Worm (Caenorhabditis elegans) whole organism, midembryonic: ENCODE measurements around the gene lgc-11.

ENCODE experiments used
- flt-1 ChIP-seq: fragments of 200-800 bp; sonication (Bioruptor generic); IDR thresholded peaks from 2 replicates; pipeline ENCODE4 v1.3.6; 2022; ENCODE audit warnings: missing genetic modification characterization, missing compliant biosample characterization
- ref-1 ChIP-seq: fragments of 200-800 bp; sonication (Bioruptor generic); conservative IDR thresholded peaks from 2 replicates; pipeline ENCODE4 v1.3.6; 2022; ENCODE audit warnings: missing genetic modification reagents, missing genetic modification characterization, missing compliant biosample characterization

- TF ChIP-seq flt-1 (GFP tag; lab: Robert Waterston, UW) (no peak), ref-1 (GFP tag; lab: Robert Waterston, UW) (no peak)
Measured at ce11 chrX:7466682-7467081, 39.8 kb downstream of the lgc-11 start.
